Fruit fly (Drosophila melanogaster) whole organism, pupa: ENCODE data around the gene Cys.

Experiments
- CG10348 ChIP-seq: fragments of 200-800 bp; sonication (Bioruptor generic); IDR thresholded peaks from 2 replicates; pipeline ENCODE4 v1.3.6; 2022; ENCODE audit warnings: missing biosample characterization, missing genetic modification characterization
- CG12605 ChIP-seq: fragments of 200-800 bp; sonication (Bioruptor generic); IDR thresholded peaks from 2 replicates; pipeline ENCODE4 v1.3.6; 2022; ENCODE audit warnings: missing biosample characterization, missing genetic modification characterization
- CG13204 ChIP-seq: fragments of 200-800 bp; sonication (Bioruptor generic); optimal IDR thresholded peaks from 2 replicates; lab custom pipeline; 2018; ENCODE audit warnings: missing biosample characterization, mild to moderate bottlenecking, missing genetic modification characterization, moderate library complexity
- CG14655 ChIP-seq: fragments of 200-800 bp; sonication (Bioruptor generic); optimal IDR thresholded peaks from 3 replicates; lab custom pipeline; 2017; ENCODE audit warnings: mild to moderate bottlenecking, missing biosample characterization, missing genetic modification reagents, missing genetic modification characterization
- CG15710 ChIP-seq: fragments of 200-800 bp; sonication (Bioruptor generic); optimal IDR thresholded peaks from 2 replicates; lab custom pipeline; 2018; ENCODE audit warnings: missing biosample characterization, mild to moderate bottlenecking, missing genetic modification characterization, moderate library complexity
- CG17806 ChIP-seq: fragments of 200-800 bp; sonication (Bioruptor generic); optimal IDR thresholded peaks from 2 replicates; lab custom pipeline; 2018; ENCODE audit warnings: missing biosample characterization, mild to moderate bottlenecking, missing genetic modification characterization, moderate library complexity
- CG32121 ChIP-seq: fragments of 200-800 bp; sonication (Bioruptor generic); IDR thresholded peaks from 2 replicates; pipeline ENCODE4 v1.3.6; 2022; ENCODE audit warnings: missing biosample characterization, missing genetic modification characterization
- CG34367 ChIP-seq: fragments of 200-800 bp; sonication (Bioruptor generic); optimal IDR thresholded peaks from 2 replicates; lab custom pipeline; 2018; ENCODE audit warnings: missing biosample characterization, mild to moderate bottlenecking, missing genetic modification characterization
- CG4496 ChIP-seq: fragments of 200-800 bp; sonication (Bioruptor generic); IDR thresholded peaks from 3 replicates; pipeline ENCODE4 v1.3.6; 2022; ENCODE audit warnings: missing biosample characterization, missing genetic modification characterization
- CG8159 ChIP-seq: fragments of 200-800 bp; sonication (Bioruptor generic); optimal IDR thresholded peaks from 3 replicates; lab custom pipeline; 2018; ENCODE audit warnings: missing biosample characterization, mild to moderate bottlenecking, missing genetic modification characterization, moderate library complexity
- CG8301 ChIP-seq: fragments of 200-800 bp; sonication (Bioruptor generic); optimal IDR thresholded peaks from 2 replicates; lab custom pipeline; 2018; ENCODE audit warnings: missing biosample characterization, mild to moderate bottlenecking, missing genetic modification characterization
- CG9948 ChIP-seq: fragments of 200-800 bp; sonication (Bioruptor generic); optimal IDR thresholded peaks from 2 replicates; lab custom pipeline; 2018; ENCODE audit warnings: missing biosample characterization, mild to moderate bottlenecking, missing genetic modification characterization, moderate library complexity
- D1 ChIP-seq: fragments of 200-800 bp; sonication (Bioruptor generic); optimal IDR thresholded peaks from 2 replicates; lab custom pipeline; 2018; ENCODE audit warnings: missing biosample characterization, mild to moderate bottlenecking, missing genetic modification characterization, moderate library complexity
- EcR ChIP-seq: fragments of 200-800 bp; sonication (Bioruptor generic); optimal IDR thresholded peaks from 3 replicates; lab custom pipeline; 2019; ENCODE audit warnings: missing biosample characterization, missing genetic modification characterization, mild to moderate bottlenecking, moderate library complexity, missing genetic modification reagents
- Ets98B ChIP-seq: fragments of 200-800 bp; sonication (Bioruptor generic); IDR thresholded peaks from 2 replicates; pipeline ENCODE4 v1.3.6; 2022; ENCODE audit warnings: missing biosample characterization, missing genetic modification characterization
- Pif1A ChIP-seq: fragments of 200-800 bp; sonication (Bioruptor generic); optimal IDR thresholded peaks from 3 replicates; lab custom pipeline; 2016; ENCODE audit warnings: missing biosample characterization, missing genetic modification characterization
- Pif1B ChIP-seq: fragments of 200-800 bp; sonication (Bioruptor generic); optimal IDR thresholded peaks from 3 replicates; lab custom pipeline; 2016; ENCODE audit warnings: missing biosample characterization, missing genetic modification characterization
- Snoo ChIP-seq: fragments of 200-800 bp; sonication (Bioruptor generic); optimal IDR thresholded peaks from 3 replicates; lab custom pipeline; 2017; ENCODE audit warnings: missing biosample characterization, mild to moderate bottlenecking, missing genetic modification characterization, inconsistent platforms
- fd96Ca ChIP-seq: fragments of 200-800 bp; sonication (Bioruptor generic); IDR thresholded peaks from 3 replicates; pipeline ENCODE4 v1.3.6; 2022; ENCODE audit warnings: missing biosample characterization, missing genetic modification characterization
- gl ChIP-seq: fragments of 200-800 bp; sonication (Bioruptor generic); optimal IDR thresholded peaks from 2 replicates; lab custom pipeline; 2018; ENCODE audit warnings: missing biosample characterization, mild to moderate bottlenecking, missing genetic modification characterization
- rn ChIP-seq: fragments of 200-800 bp; sonication (Bioruptor generic); IDR thresholded peaks from 2 replicates; pipeline ENCODE4 v1.3.6; 2022; ENCODE audit warnings: missing biosample characterization, missing genetic modification characterization

The Cys gene

dm6 chr3R:14558383-14558883 is 11.0 kb downstream of the Cys start:
- TF ChIP-seq CG4496 (GFP tag; lab: Robert Waterston, UW) (peak; percentile 78; the same call in 2 of the 3 replicates), Snoo (tag; lab: Kevin White, UChicago) (peak; percentile 63), fd96Ca (GFP tag; lab: Robert Waterston, UW) (peak; percentile 64), CG34367 (tag; lab: Kevin White, UChicago) (peak; percentile 22), CG8301 (peak; percentile 82), Pif1B (GFP tag; lab: Kevin White, UChicago) (peak; percentile 46), CG13204 (GFP tag; lab: Kevin White, UChicago) (no peak), Ets98B (GFP tag; lab: Robert Waterston, UW) (peak; percentile 77), CG10348 (GFP tag; lab: Robert Waterston, UW) (peak; percentile 51), rn (GFP tag; lab: Robert Waterston, UW) (peak; percentile 61), D1 (tag; lab: Kevin White, UChicago) (no peak), CG17806 (peak; percentile 59), gl (tag; lab: Kevin White, UChicago) (no peak), CG14655 (GFP tag; lab: Kevin White, UChicago) (peak; percentile 83), Pif1A (GFP tag; lab: Kevin White, UChicago) (peak; percentile 72), CG15710 (peak; percentile 67), CG8159 (tag; lab: Kevin White, UChicago) (peak; percentile 82), CG9948 (tag; lab: Kevin White, UChicago) (peak; percentile 67), CG12605 (GFP tag; lab: Robert Waterston, UW) (0 out of 2 replicates have a peak, but pooled peaks have one; percentile 30), CG32121 (peak; percentile 83), EcR (GFP tag; lab: Kevin White, UChicago) (no peak)

dm6 chr3R:14557480-14558354 is 11.7 kb downstream of the Cys start, which contains the start of gene Pde6:
Gene Pde6 (minus strand): TSS chr3R:14558304.
- TF ChIP-seq CG4496 (GFP tag; lab: Robert Waterston, UW) (peak; percentile 88), D1 (tag; lab: Kevin White, UChicago) (no peak), Ets98B (GFP tag; lab: Robert Waterston, UW) (peak; percentile 84), Snoo (tag; lab: Kevin White, UChicago) (peak; percentile 14), EcR (GFP tag; lab: Kevin White, UChicago) (no peak), CG32121 (peak; percentile 85), CG8159 (tag; lab: Kevin White, UChicago) (peak; percentile 13), CG17806 (peak; percentile 28), gl (tag; lab: Kevin White, UChicago) (peak; percentile 53), CG12605 (GFP tag; lab: Robert Waterston, UW) (peak; percentile 96), fd96Ca (GFP tag; lab: Robert Waterston, UW) (peak; percentile 84), CG15710 (peak; percentile 63), CG8301 (peak; percentile 65), CG34367 (tag; lab: Kevin White, UChicago) (peak; percentile 44), CG13204 (GFP tag; lab: Kevin White, UChicago) (peak; percentile 36), CG14655 (GFP tag; lab: Kevin White, UChicago) (peak; percentile 81), rn (GFP tag; lab: Robert Waterston, UW) (peak; percentile 73; the same call in 1 of the 2 replicates), CG9948 (tag; lab: Kevin White, UChicago) (peak; percentile 29), CG10348 (GFP tag; lab: Robert Waterston, UW) (no peak), Pif1A (GFP tag; lab: Kevin White, UChicago) (peak; percentile 85), Pif1B (GFP tag; lab: Kevin White, UChicago) (peak; percentile 88)

- no peak for TF ChIP-seq CG32121
- TF ChIP-seq CG14655 (GFP tag; lab: Kevin White, UChicago) = no peak
- no peak for TF ChIP-seq CG10348 (GFP tag; lab: Robert Waterston, UW)
- TF ChIP-seq CG8301 = no peak
- TF ChIP-seq fd96Ca (GFP tag; lab: Robert Waterston, UW) = no peak
- TF ChIP-seq CG9948 (tag; lab: Kevin White, UChicago) = no peak
- no peak for TF ChIP-seq CG13204 (GFP tag; lab: Kevin White, UChicago)
- no peak for TF ChIP-seq D1 (tag; lab: Kevin White, UChicago)
- TF ChIP-seq EcR (GFP tag; lab: Kevin White, UChicago) = no peak
- no peak for TF ChIP-seq CG15710
- TF ChIP-seq CG12605 (GFP tag; lab: Robert Waterston, UW) = no peak
- no peak for TF ChIP-seq Pif1A (GFP tag; lab: Kevin White, UChicago)
- no peak for TF ChIP-seq Pif1B (GFP tag; lab: Kevin White, UChicago)
- no peak for TF ChIP-seq Snoo (tag; lab: Kevin White, UChicago)
- TF ChIP-seq rn (GFP tag; lab: Robert Waterston, UW) = no peak
These were observed 14.4 kb downstream of the Cys start for dm6 chr3R:14555021-14555420.

dm6 chr3R:14548752-14549151 is 20.7 kb downstream of the Cys start:
- TF ChIP-seq CG8301 (no peak), Ets98B (GFP tag; lab: Robert Waterston, UW) (no peak), CG4496 (GFP tag; lab: Robert Waterston, UW) (no peak), CG32121 (no peak), rn (GFP tag; lab: Robert Waterston, UW) (no peak), Snoo (tag; lab: Kevin White, UChicago) (no peak)
- TF ChIP-seq, all 21 proteins: peak for 0

dm6 chr3R:14542038-14542437 is 27.4 kb downstream of the Cys start:
- TF ChIP-seq gl (tag; lab: Kevin White, UChicago) = no peak
- TF ChIP-seq fd96Ca (GFP tag; lab: Robert Waterston, UW) = no peak
- no peak for TF ChIP-seq Pif1A (GFP tag; lab: Kevin White, UChicago)
- no peak for TF ChIP-seq CG13204 (GFP tag; lab: Kevin White, UChicago)
